Worm (Caenorhabditis elegans) whole organism, L4 larva: ENCODE measurements around the gene spe-45.

Source experiments
- dpl-1 ChIP-seq: fragments of 150-350 bp; optimal IDR thresholded peaks from 2 replicates; lab custom pipeline; 2014; ENCODE audit warnings: missing biosample characterization, missing genetic modification reagents, missing genetic modification characterization
- egl-27 ChIP-seq: sonication (generic microtip); optimal IDR thresholded peaks from 3 replicates; lab custom pipeline; 2017; ENCODE audit warnings: missing biosample characterization, missing genetic modification reagents, missing genetic modification characterization

ce11 chrIV:12404137-12404536 lies 14.2 kb upstream of the spe-45 start, which contains the start of gene gex-3:
- peak; percentile 91 for TF ChIP-seq dpl-1 (GFP tag; lab: Kevin White, UChicago)
- TF ChIP-seq egl-27 (tag; lab: Kevin White, UChicago), result no peak
